Worm (Caenorhabditis elegans) whole organism, late embryonic: ENCODE data around the gene R08F11.4.

Experiments
- C08G9.2 ChIP-seq: sonication (generic microtip); optimal IDR thresholded peaks from 2 replicates; lab custom pipeline; 2016; ENCODE audit warnings: mild to moderate bottlenecking, missing genetic modification characterization, moderate library complexity, missing compliant biosample characterization
- K09A11.1 ChIP-seq: sonication (generic microtip); optimal IDR thresholded peaks from 2 replicates; lab custom pipeline; 2017; ENCODE audit warnings: antibody characterized with exemption, mild to moderate bottlenecking, missing genetic modification characterization, missing compliant biosample characterization; ENCODE audit not compliant: insufficient read depth
- ahr-1 ChIP-seq: sonication (generic microtip); optimal IDR thresholded peaks from 2 replicates; lab custom pipeline; 2016; ENCODE audit warnings: missing genetic modification characterization, missing compliant biosample characterization
- ceh-14 ChIP-seq: sonication (generic microtip); optimal IDR thresholded peaks from 2 replicates; lab custom pipeline; 2016; ENCODE audit warnings: missing genotype, missing genetic modification characterization, missing compliant biosample characterization
- ceh-18 ChIP-seq: sonication (generic microtip); optimal IDR thresholded peaks from 2 replicates; lab custom pipeline; 2016; ENCODE audit warnings: missing genetic modification characterization, missing compliant biosample characterization
- ceh-24 ChIP-seq: sonication (generic microtip); optimal IDR thresholded peaks from 2 replicates; lab custom pipeline; 2016; ENCODE audit warnings: mild to moderate bottlenecking, missing genetic modification characterization, missing compliant biosample characterization
- ceh-31 ChIP-seq: sonication (generic microtip); optimal IDR thresholded peaks from 2 replicates; lab custom pipeline; 2016; ENCODE audit warnings: missing genetic modification characterization, missing compliant biosample characterization
- ceh-45 ChIP-seq: fragments of 200-800 bp; sonication (Bioruptor generic); IDR thresholded peaks from 2 replicates; pipeline ENCODE4 v1.3.6; 2022; ENCODE audit warnings: missing genetic modification reagents, missing genetic modification characterization, missing compliant biosample characterization
- ceh-6 ChIP-seq: fragments of 200-800 bp; sonication (Bioruptor generic); optimal IDR thresholded peaks from 2 replicates; lab custom pipeline; 2018; ENCODE audit warnings: mild to moderate bottlenecking, missing genetic modification characterization, missing compliant biosample characterization
- ceh-9 ChIP-seq: sonication (generic microtip); optimal IDR thresholded peaks from 2 replicates; lab custom pipeline; 2016; ENCODE audit warnings: mild to moderate bottlenecking, missing genetic modification characterization, inconsistent platforms, missing compliant biosample characterization
- dve-1 ChIP-seq: sonication (generic microtip); optimal IDR thresholded peaks from 2 replicates; lab custom pipeline; 2017; ENCODE audit warnings: antibody characterized with exemption, mild to moderate bottlenecking, missing genetic modification characterization, missing compliant biosample characterization
- elt-2 ChIP-seq: sonication (generic microtip); optimal IDR thresholded peaks from 2 replicates; lab custom pipeline; 2016; ENCODE audit warnings: missing genetic modification reagents, missing genetic modification characterization, missing compliant biosample characterization
- eyg-1 ChIP-seq: sonication (generic microtip); optimal IDR thresholded peaks from 2 replicates; lab custom pipeline; 2016; ENCODE audit warnings: missing genotype, missing genetic modification characterization, missing compliant biosample characterization
- hlh-13 ChIP-seq: fragments of 200-800 bp; sonication (Bioruptor generic); optimal IDR thresholded peaks from 2 replicates; lab custom pipeline; 2018; ENCODE audit warnings: mild to moderate bottlenecking, missing genetic modification characterization, missing compliant biosample characterization
- hlh-15 ChIP-seq: sonication (generic microtip); optimal IDR thresholded peaks from 2 replicates; lab custom pipeline; 2016; ENCODE audit warnings: missing genetic modification characterization, missing compliant biosample characterization
- hlh-30 ChIP-seq: sonication (generic microtip); optimal IDR thresholded peaks from 2 replicates; lab custom pipeline; 2017; ENCODE audit warnings: antibody characterized with exemption, missing genetic modification characterization, missing compliant biosample characterization; ENCODE audit not compliant: insufficient read depth
- hlh-6 ChIP-seq: sonication (generic microtip); optimal IDR thresholded peaks from 2 replicates; lab custom pipeline; 2016; ENCODE audit warnings: missing genotype, missing genetic modification characterization, missing compliant biosample characterization
- hlh-8 ChIP-seq: sonication (generic microtip); optimal IDR thresholded peaks from 2 replicates; lab custom pipeline; 2016; ENCODE audit warnings: missing genotype, missing genetic modification characterization, missing compliant biosample characterization
- mec-3 ChIP-seq: sonication (generic microtip); optimal IDR thresholded peaks from 2 replicates; lab custom pipeline; 2016; ENCODE audit warnings: borderline replicate concordance, missing genetic modification characterization, missing compliant biosample characterization
- nhr-11 ChIP-seq: fragments of 150-350 bp; optimal IDR thresholded peaks from 2 replicates; lab custom pipeline; 2014; ENCODE audit warnings: missing biosample characterization, missing genetic modification characterization
- npax-4 ChIP-seq: sonication (generic microtip); optimal IDR thresholded peaks from 2 replicates; lab custom pipeline; 2016; ENCODE audit warnings: missing genetic modification characterization, missing compliant biosample characterization
- pax-1 ChIP-seq: fragments of 150-350 bp; optimal IDR thresholded peaks from 2 replicates; lab custom pipeline; 2014; ENCODE audit warnings: missing biosample characterization, missing genetic modification characterization
- pros-1 ChIP-seq: fragments of 150-350 bp; optimal IDR thresholded peaks from 2 replicates; lab custom pipeline; 2014; ENCODE audit warnings: missing biosample characterization, missing genetic modification reagents, missing genetic modification characterization
- sdc-2 ChIP-seq: sonication (generic microtip); optimal IDR thresholded peaks from 2 replicates; lab custom pipeline; 2016; ENCODE audit warnings: missing genotype, missing genetic modification characterization, missing compliant biosample characterization
- sox-2 ChIP-seq: fragments of 200-800 bp; sonication (Bioruptor generic); IDR thresholded peaks from 2 replicates; pipeline ENCODE4 v1.3.6; 2022; ENCODE audit warnings: missing genetic modification reagents, missing genetic modification characterization, missing compliant biosample characterization
- tbx-7 ChIP-seq: sonication (generic microtip); optimal IDR thresholded peaks from 2 replicates; lab custom pipeline; 2016; ENCODE audit warnings: missing genotype, missing genetic modification characterization, missing compliant biosample characterization
- unc-42 ChIP-seq: sonication (generic microtip); optimal IDR thresholded peaks from 2 replicates; lab custom pipeline; 2016; ENCODE audit warnings: missing genotype, missing genetic modification characterization, missing compliant biosample characterization
- unc-55 ChIP-seq: sonication (generic microtip); optimal IDR thresholded peaks from 2 replicates; lab custom pipeline; 2017; ENCODE audit warnings: missing biosample characterization, missing genetic modification reagents, missing genetic modification characterization
- zip-5 ChIP-seq: sonication (generic microtip); optimal IDR thresholded peaks from 2 replicates; lab custom pipeline; 2016; ENCODE audit warnings: missing genetic modification characterization, missing compliant biosample characterization

Gene R08F11.4

ce11 chrV:3784167-3784734 is 21.1 kb downstream of the R08F11.4 start, which contains the start of gene R08F11.1:
Gene R08F11.1, minus strand, starts transcription at chrV:3784217.
- no peak for TF ChIP-seq hlh-30 (tag; lab: Kevin White, UChicago)
- no peak for TF ChIP-seq ceh-18 (tag; lab: Kevin White, UChicago)
- TF ChIP-seq hlh-15, result no peak
- TF ChIP-seq ahr-1 (tag; lab: Kevin White, UChicago), result no peak
- TF ChIP-seq npax-4 (tag; lab: Kevin White, UChicago), result no peak
- no peak for TF ChIP-seq sox-2 (GFP tag; lab: Robert Waterston, UW)
- TF ChIP-seq tbx-7 (tag; lab: Kevin White, UChicago), result no peak
- TF ChIP-seq elt-2 (tag; lab: Kevin White, UChicago), result peak; percentile 80

- TF ChIP-seq sdc-2 (tag; lab: Kevin White, UChicago) (no peak), unc-55 (GFP tag; lab: Kevin White, UChicago) (peak; percentile 34)
Observed at ce11 chrV:3776946-3777345, 28.4 kb downstream of the R08F11.4 start.

- no peak for TF ChIP-seq hlh-8 (tag; lab: Kevin White, UChicago)
- no peak for TF ChIP-seq mec-3
- TF ChIP-seq ceh-24 (tag; lab: Kevin White, UChicago), result no peak
- TF ChIP-seq K09A11.1, result no peak
- no peak for TF ChIP-seq ceh-45 (GFP tag; lab: Robert Waterston, UW)
- no peak for TF ChIP-seq dve-1
Observed at ce11 chrV:3776086-3776589, 29.2 kb downstream of the R08F11.4 start, which contains the start of gene cysl-3. Gene cysl-3, minus strand, starts transcription at chrV:3776136.

ce11 chrV:3774653-3775052 is 30.7 kb downstream of the R08F11.4 start:
- TF ChIP-seq ceh-9 (tag; lab: Kevin White, UChicago), result no peak
- no peak for TF ChIP-seq C08G9.2 (tag; lab: Kevin White, UChicago)
- no peak for TF ChIP-seq hlh-30 (tag; lab: Kevin White, UChicago)
- TF ChIP-seq hlh-13 (GFP tag; lab: Kevin White, UChicago), result no peak
- no peak for TF ChIP-seq unc-42
- TF ChIP-seq ceh-6 (GFP tag; lab: Kevin White, UChicago), result no peak
- TF ChIP-seq hlh-8 (tag; lab: Kevin White, UChicago), result no peak
- no peak for TF ChIP-seq eyg-1 (tag; lab: Kevin White, UChicago)
- no peak for TF ChIP-seq nhr-11 (tag; lab: Kevin White, UChicago)
- TF ChIP-seq ceh-14 (tag; lab: Kevin White, UChicago), result no peak
- TF ChIP-seq mec-3, result no peak
- no peak for TF ChIP-seq pax-1
- TF ChIP-seq sox-2 (GFP tag; lab: Robert Waterston, UW), result no peak
- no peak for TF ChIP-seq hlh-15
- no peak for TF ChIP-seq pros-1 (tag; lab: Kevin White, UChicago)
- TF ChIP-seq, all 69 proteins: peak for 0

- TF ChIP-seq ceh-24 (tag; lab: Kevin White, UChicago) (no peak), hlh-6 (no peak), ceh-18 (tag; lab: Kevin White, UChicago) (no peak), zip-5 (tag; lab: Kevin White, UChicago) (no peak), elt-2 (tag; lab: Kevin White, UChicago) (no peak), ceh-31 (tag; lab: Kevin White, UChicago) (no peak), npax-4 (tag; lab: Kevin White, UChicago) (no peak)
Observed at ce11 chrV:3773618-3774017, 31.7 kb downstream of the R08F11.4 start.
